Fruit fly (Drosophila melanogaster) whole organism, embryonic: ENCODE measurements around the gene CG45073.

Source experiments
- CG10431 ChIP-seq: fragments of 200-800 bp; sonication (Bioruptor generic); optimal IDR thresholded peaks from 3 replicates; lab custom pipeline; 2018; ENCODE audit warnings: missing biosample characterization, mild to moderate bottlenecking, missing genetic modification characterization
- CG10979 ChIP-seq: fragments of 200-800 bp; sonication (Bioruptor generic); optimal IDR thresholded peaks from 2 replicates; lab custom pipeline; 2018; ENCODE audit warnings: missing biosample characterization, mild to moderate bottlenecking, missing genetic modification characterization, moderate library complexity
- CG11093 ChIP-seq: fragments of 200-800 bp; sonication (Bioruptor generic); IDR thresholded peaks from 3 replicates; pipeline ENCODE4 v1.3.6; 2022; ENCODE audit warnings: missing biosample characterization, missing genetic modification characterization
- CG12071 ChIP-seq: fragments of 200-800 bp; sonication (Bioruptor generic); optimal IDR thresholded peaks from 3 replicates; lab custom pipeline; 2018; ENCODE audit warnings: missing biosample characterization, mild to moderate bottlenecking, missing genetic modification characterization
- CG1233 ChIP-seq: fragments of 200-800 bp; sonication (Bioruptor generic); optimal IDR thresholded peaks from 4 replicates; lab custom pipeline; 2018; ENCODE audit warnings: missing biosample characterization, mild to moderate bottlenecking, missing genetic modification characterization
- CG13296 ChIP-seq: fragments of 200-800 bp; sonication (Bioruptor generic); optimal IDR thresholded peaks from 3 replicates; lab custom pipeline; 2018; ENCODE audit warnings: missing biosample characterization, mild to moderate bottlenecking, missing genetic modification characterization
- CG14050 ChIP-seq: fragments of 200-800 bp; sonication (Bioruptor generic); IDR thresholded peaks from 3 replicates; pipeline ENCODE4 v1.3.6; 2022; ENCODE audit warnings: missing biosample characterization, missing genetic modification characterization
- CG16779 ChIP-seq: fragments of 200-800 bp; sonication (Bioruptor generic); IDR thresholded peaks from 2 replicates; pipeline ENCODE4 v1.3.6; 2022; ENCODE audit warnings: missing biosample characterization, missing genetic modification characterization
- CG16813 ChIP-seq: fragments of 200-800 bp; sonication (Bioruptor generic); IDR thresholded peaks from 3 replicates; pipeline ENCODE4 v1.3.6; 2022; ENCODE audit warnings: missing biosample characterization, missing genetic modification characterization; ENCODE audit not compliant: partially characterized antibody
- CG17568 ChIP-seq: fragments of 200-800 bp; sonication (Bioruptor generic); optimal IDR thresholded peaks from 2 replicates; lab custom pipeline; 2018; ENCODE audit warnings: missing biosample characterization, mild to moderate bottlenecking, missing genetic modification characterization, moderate library complexity
- CG31388 ChIP-seq: fragments of 200-800 bp; sonication (Bioruptor generic); optimal IDR thresholded peaks from 2 replicates; lab custom pipeline; 2016; ENCODE audit warnings: missing biosample characterization, missing genetic modification characterization
- CG34422 ChIP-seq: fragments of 200-800 bp; sonication (Bioruptor generic); IDR thresholded peaks from 3 replicates; pipeline ENCODE4 v1.3.6; 2022; ENCODE audit warnings: missing biosample characterization, missing genetic modification characterization
- CG3847 ChIP-seq: fragments of 200-800 bp; sonication (Bioruptor generic); IDR thresholded peaks from 2 replicates; pipeline ENCODE4 v1.3.6; 2022; ENCODE audit warnings: missing biosample characterization, missing genetic modification characterization
- CG4360 ChIP-seq: fragments of 200-800 bp; sonication (Bioruptor generic); IDR thresholded peaks from 2 replicates; pipeline ENCODE4 v1.3.6; 2022; ENCODE audit warnings: missing biosample characterization, missing genetic modification characterization
- CG4707 ChIP-seq: fragments of 200-800 bp; sonication (Bioruptor generic); optimal IDR thresholded peaks from 2 replicates; lab custom pipeline; 2018; ENCODE audit warnings: missing biosample characterization, mild to moderate bottlenecking, missing genetic modification characterization, moderate library complexity
- CG6654 ChIP-seq: fragments of 200-800 bp; sonication (Bioruptor generic); optimal IDR thresholded peaks from 2 replicates; lab custom pipeline; 2017; ENCODE audit warnings: missing biosample characterization, mild to moderate bottlenecking, missing genetic modification characterization
- CG6683 ChIP-seq: fragments of 200-800 bp; sonication (Bioruptor generic); optimal IDR thresholded peaks from 2 replicates; lab custom pipeline; 2017; ENCODE audit warnings: missing biosample characterization, mild to moderate bottlenecking, missing genetic modification characterization, missing genetic modification reagents
- CG6813 ChIP-seq: fragments of 200-800 bp; sonication (Bioruptor generic); optimal IDR thresholded peaks from 2 replicates; lab custom pipeline; 2017; ENCODE audit warnings: missing biosample characterization, missing genetic modification characterization, mild to moderate bottlenecking, moderate library complexity, missing genetic modification reagents
- CG7745 ChIP-seq: fragments of 200-800 bp; sonication (Bioruptor generic); optimal IDR thresholded peaks from 2 replicates; lab custom pipeline; 2018; ENCODE audit warnings: missing biosample characterization, mild to moderate bottlenecking, missing genetic modification characterization, moderate library complexity
- CG8765 ChIP-seq: fragments of 200-800 bp; sonication (Bioruptor generic); IDR thresholded peaks from 2 replicates; pipeline ENCODE4 v1.3.6; 2022; ENCODE audit warnings: missing biosample characterization, missing genetic modification characterization
- CG8944 ChIP-seq: fragments of 200-800 bp; sonication (Bioruptor generic); optimal IDR thresholded peaks from 3 replicates; lab custom pipeline; 2016; ENCODE audit warnings: missing biosample characterization, missing genetic modification characterization
- CG9215 ChIP-seq: fragments of 200-800 bp; sonication (Bioruptor generic); IDR thresholded peaks from 2 replicates; pipeline ENCODE4 v1.3.6; 2022; ENCODE audit warnings: missing biosample characterization, missing genetic modification characterization
- CG9437 ChIP-seq: fragments of 200-800 bp; sonication (Bioruptor generic); optimal IDR thresholded peaks from 2 replicates; lab custom pipeline; 2018; ENCODE audit warnings: missing biosample characterization, mild to moderate bottlenecking, missing genetic modification characterization
- Elba2 ChIP-seq: fragments of 200-800 bp; sonication (Bioruptor generic); optimal IDR thresholded peaks from 3 replicates; lab custom pipeline; 2016; ENCODE audit warnings: missing biosample characterization, missing genetic modification characterization
- Gug ChIP-seq: fragments of 200-800 bp; sonication (Bioruptor generic); IDR thresholded peaks from 4 replicates; pipeline ENCODE4 v1.3.6; 2022; ENCODE audit warnings: missing biosample characterization, missing genetic modification characterization
- HLH54F ChIP-seq: fragments of 200-800 bp; sonication (Bioruptor generic); optimal IDR thresholded peaks from 3 replicates; lab custom pipeline; 2016; ENCODE audit warnings: missing biosample characterization, missing genetic modification characterization
- Hmx ChIP-seq: fragments of 200-800 bp; sonication (Bioruptor generic); optimal IDR thresholded peaks from 2 replicates; lab custom pipeline; 2016; ENCODE audit warnings: missing biosample characterization, missing genetic modification characterization
- Hr3 ChIP-seq: fragments of 200-800 bp; sonication (Bioruptor generic); optimal IDR thresholded peaks from 3 replicates; lab custom pipeline; 2016; ENCODE audit warnings: missing biosample characterization, missing genetic modification characterization
- MTF-1 ChIP-seq: fragments of 200-800 bp; sonication (Bioruptor generic); optimal IDR thresholded peaks from 2 replicates; lab custom pipeline; 2018; ENCODE audit warnings: missing biosample characterization, mild to moderate bottlenecking, missing genetic modification characterization, borderline replicate concordance
- Side ChIP-seq: fragments of 200-800 bp; sonication (Bioruptor generic); optimal IDR thresholded peaks from 2 replicates; lab custom pipeline; 2016; ENCODE audit warnings: missing biosample characterization, missing genetic modification characterization
- Sry-β ChIP-seq: fragments of 200-800 bp; sonication (Bioruptor generic); optimal IDR thresholded peaks from 2 replicates; lab custom pipeline; 2018; ENCODE audit warnings: missing biosample characterization, mild to moderate bottlenecking, missing genetic modification characterization, moderate library complexity
- ash1 ChIP-seq: fragments of 200-800 bp; sonication (Bioruptor generic); optimal IDR thresholded peaks from 2 replicates; lab custom pipeline; 2018; ENCODE audit warnings: missing biosample characterization, mild to moderate bottlenecking, missing genetic modification characterization
- cad ChIP-seq: fragments of >200 bp; optimal IDR thresholded peaks from 2 replicates; lab custom pipeline; 2017; ENCODE audit warnings: missing biosample characterization, missing genetic modification characterization
- da ChIP-seq: fragments of 200-800 bp; sonication (Bioruptor generic); optimal IDR thresholded peaks from 2 replicates; lab custom pipeline; 2016; ENCODE audit warnings: missing biosample characterization, missing genetic modification characterization
- fd102C ChIP-seq: fragments of 200-800 bp; sonication (Bioruptor generic); optimal IDR thresholded peaks from 2 replicates; lab custom pipeline; 2018; ENCODE audit warnings: missing biosample characterization, mild to moderate bottlenecking, missing genetic modification characterization, moderate library complexity
- fru ChIP-seq: fragments of >200 bp; optimal IDR thresholded peaks from 2 replicates; lab custom pipeline; 2017
- gce ChIP-seq: fragments of 200-800 bp; sonication (Bioruptor generic); IDR thresholded peaks from 3 replicates; pipeline ENCODE4 v1.3.6; 2022; ENCODE audit warnings: missing biosample characterization, missing genetic modification characterization
- gsb-n ChIP-seq: fragments of 200-800 bp; sonication (Bioruptor generic); optimal IDR thresholded peaks from 3 replicates; lab custom pipeline; 2018; ENCODE audit warnings: missing biosample characterization, mild to moderate bottlenecking, missing genetic modification characterization
- h ChIP-seq: fragments of >200 bp; optimal IDR thresholded peaks from 2 replicates; lab custom pipeline; 2017
- lov ChIP-seq, 2 experiments: fragments of 200-800 bp in 1 of 2; fragments of >200 bp in 1 of 2; sonication (Bioruptor generic) in 1 of 2; IDR thresholded peaks in 1 of 2; optimal IDR thresholded peaks in 1 of 2; 2 replicates in 1 of 2; 3 replicates in 1 of 2; pipeline versions ENCODE4 v1.3.6 to Lab custom; 2017 to 2022; ENCODE audit warnings: missing biosample characterization in 1 of 2, missing genetic modification characterization in 1 of 2
- nom ChIP-seq: fragments of 200-800 bp; sonication (Bioruptor generic); optimal IDR thresholded peaks from 2 replicates; lab custom pipeline; 2017; ENCODE audit warnings: missing biosample characterization, missing genetic modification characterization, mild to moderate bottlenecking, moderate library complexity, missing genetic modification reagents
- org-1 ChIP-seq: fragments of 200-800 bp; sonication (Bioruptor generic); optimal IDR thresholded peaks from 2 replicates; lab custom pipeline; 2017; ENCODE audit warnings: missing biosample characterization, missing genetic modification characterization
- p53 ChIP-seq: fragments of 200-800 bp; sonication (Bioruptor generic); optimal IDR thresholded peaks from 2 replicates; lab custom pipeline; 2016; ENCODE audit warnings: missing biosample characterization, missing genetic modification characterization
- pan ChIP-seq, 4 experiments: fragments of >200 bp in 3 of 4; fragments of 200-800 bp in 1 of 4; sonication (Bioruptor generic) in 1 of 4; optimal IDR thresholded peaks in 3 of 4; IDR thresholded peaks in 1 of 4; 2 replicates each; pipeline versions ENCODE4 v1.3.6 to Lab custom; 2017 to 2022; ENCODE audit warnings: missing biosample characterization in 2 of 4, missing genetic modification characterization in 2 of 4, mixed read lengths in 1 of 4
- pzg ChIP-seq: fragments of 200-800 bp; sonication (Bioruptor generic); optimal IDR thresholded peaks from 3 replicates; lab custom pipeline; 2018; ENCODE audit warnings: missing biosample characterization, mild to moderate bottlenecking, missing genetic modification characterization, moderate library complexity
- ranshi ChIP-seq: fragments of 200-800 bp; sonication (Bioruptor generic); IDR thresholded peaks from 2 replicates; pipeline ENCODE4 v1.3.6; 2022; ENCODE audit warnings: missing biosample characterization, missing genetic modification characterization
- sens-2 ChIP-seq: fragments of 200-800 bp; sonication (Bioruptor generic); IDR thresholded peaks from 2 replicates; pipeline ENCODE4 v1.3.6; 2022; ENCODE audit warnings: missing biosample characterization, missing genetic modification characterization
- unc-4 ChIP-seq: fragments of 200-800 bp; sonication (Bioruptor generic); IDR thresholded peaks from 2 replicates; pipeline ENCODE4 v1.3.6; 2022; ENCODE audit warnings: missing biosample characterization, missing genetic modification characterization; ENCODE audit not compliant: partially characterized antibody
- zfh2 ChIP-seq: fragments of 200-800 bp; sonication (Bioruptor generic); optimal IDR thresholded peaks from 2 replicates; lab custom pipeline; 2016; ENCODE audit warnings: missing biosample characterization, missing genetic modification characterization

Gene CG45073

DNA sequence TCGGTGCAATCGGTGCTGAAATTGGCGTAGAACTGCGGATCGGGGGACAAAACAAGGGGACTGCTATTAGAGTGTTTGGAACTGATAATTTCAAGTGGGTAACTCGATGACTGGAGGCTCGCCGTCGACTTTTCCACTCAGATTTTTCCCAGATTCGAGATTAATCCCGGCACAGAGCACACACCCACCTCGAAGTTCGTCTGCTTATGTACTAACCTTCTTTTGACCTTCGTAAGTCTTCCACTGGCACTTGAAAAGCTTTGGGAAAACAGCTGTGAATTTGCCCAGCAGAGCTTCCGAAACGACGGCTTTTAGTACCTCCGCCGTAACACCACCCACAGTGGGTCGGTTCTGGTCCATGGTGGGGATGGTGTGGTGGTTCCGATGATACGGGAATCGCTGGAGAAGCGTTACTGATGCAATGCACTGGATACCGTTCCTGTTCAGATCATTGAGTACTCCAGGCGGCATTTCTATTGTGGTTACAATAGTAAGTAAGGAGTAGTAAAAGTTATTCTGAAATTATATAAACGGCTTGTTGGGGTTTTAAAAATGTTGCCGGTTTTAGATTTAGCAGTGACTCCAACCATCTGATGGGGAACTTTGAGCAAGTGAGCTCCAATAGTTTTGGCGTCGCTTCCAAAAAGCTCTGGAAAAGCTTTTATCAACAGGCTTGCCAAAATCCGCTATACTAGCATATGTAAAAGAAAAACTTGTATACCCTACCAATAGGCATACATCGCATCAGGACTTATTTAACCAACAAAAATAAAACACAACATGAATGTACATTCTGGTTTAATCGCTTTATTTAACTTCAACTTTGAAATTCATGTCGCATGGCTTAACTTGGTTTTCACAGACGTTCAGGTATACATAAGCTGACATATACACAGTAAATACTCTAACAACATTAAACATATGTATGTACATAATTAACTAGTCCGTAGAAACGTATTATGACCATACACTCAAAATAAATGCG lies 9.8 kb upstream of the CG45073 start, which contains the start of gene Tpi (continued):
- no peak for TF ChIP-seq ash1 (GFP tag; lab: Kevin White, UChicago)
- TF ChIP-seq CG9437 (GFP tag; lab: Kevin White, UChicago), result peak; percentile 5
- peak; percentile 26 for TF ChIP-seq HLH54F (GFP tag; lab: Kevin White, UChicago)
- TF ChIP-seq fru (lab: Kevin White, UChicago), result no peak
- no peak for TF ChIP-seq cad (GFP tag; lab: Kevin White, UChicago)
- no peak for TF ChIP-seq fd102C (GFP tag; lab: Kevin White, UChicago)
- no peak for TF ChIP-seq CG6813
- no peak for TF ChIP-seq gce
- no peak for TF ChIP-seq CG17568
- no peak for TF ChIP-seq ranshi
- TF ChIP-seq CG31388 (GFP tag; lab: Kevin White, UChicago), result no peak
- TF ChIP-seq CG8765 (GFP tag; lab: Robert Waterston, UW), result no peak
- no peak for TF ChIP-seq h
- no peak for TF ChIP-seq pan (optimal IDR thresholded peaks at IDR 0.05; lab: Kevin White, UChicago)
- TF ChIP-seq pan (GFP tag; optimal IDR thresholded peaks at IDR 0.05 in 1 of 2, IDR thresholded peaks at IDR 0.05 in 1 of 2), result peak in 1 of 2 experiments; percentile 28
- TF ChIP-seq lov (optimal IDR thresholded peaks at IDR 0.05; lab: Kevin White, UChicago), result no peak
- no peak for TF ChIP-seq lov (GFP tag; IDR thresholded peaks at IDR 0.05; lab: Robert Waterston, UW)
- no peak for TF ChIP-seq Elba2 (GFP tag; lab: Kevin White, UChicago)
- no peak for TF ChIP-seq nom (GFP tag; lab: Kevin White, UChicago)
- TF ChIP-seq CG4707 (GFP tag; lab: Kevin White, UChicago), result no peak
- TF ChIP-seq CG16779 (GFP tag; lab: Robert Waterston, UW), result no peak
- TF ChIP-seq CG10979 (tag; lab: Kevin White, UChicago), result no peak
- peak; percentile 2 for TF ChIP-seq org-1 (GFP tag; lab: Kevin White, UChicago)
- TF ChIP-seq CG1233 (GFP tag; lab: Kevin White, UChicago), result no peak
- TF ChIP-seq Side (GFP tag; lab: Kevin White, UChicago), result no peak
- peak; percentile 42 for TF ChIP-seq pzg (GFP tag; lab: Kevin White, UChicago)
- no peak for TF ChIP-seq da
- no peak for TF ChIP-seq CG4360
- no peak for TF ChIP-seq CG34422 (GFP tag; lab: Robert Waterston, UW)
- no peak for TF ChIP-seq Hr3 (GFP tag; lab: Kevin White, UChicago)
- no peak for TF ChIP-seq unc-4 (GFP tag; lab: Robert Waterston, UW)
- no peak for TF ChIP-seq Sry-β (GFP tag; lab: Kevin White, UChicago)
- no peak for TF ChIP-seq CG6683 (GFP tag; lab: Kevin White, UChicago)
- TF ChIP-seq CG8944 (GFP tag; lab: Kevin White, UChicago), result no peak
- no peak for TF ChIP-seq Hmx (GFP tag; lab: Kevin White, UChicago)
- TF ChIP-seq CG16813, result no peak
- no peak for TF ChIP-seq gsb-n
- TF ChIP-seq CG11093, result no peak
- TF ChIP-seq CG7745 (tag; lab: Kevin White, UChicago), result no peak
- TF ChIP-seq zfh2 (GFP tag; lab: Kevin White, UChicago), result peak; percentile 62
- TF ChIP-seq CG6654 (GFP tag; lab: Kevin White, UChicago), result peak; percentile 90
- TF ChIP-seq CG3847, result no peak
- TF ChIP-seq CG9215 (GFP tag; lab: Robert Waterston, UW), result no peak
- no peak for TF ChIP-seq CG13296 (GFP tag; lab: Kevin White, UChicago)
- no peak for TF ChIP-seq CG10431 (GFP tag; lab: Kevin White, UChicago)
- TF ChIP-seq Gug (GFP tag; lab: Robert Waterston, UW), result no peak
- TF ChIP-seq p53, result no peak
- peak; percentile 2 for TF ChIP-seq CG12071 (GFP tag; lab: Kevin White, UChicago)
- TF ChIP-seq sens-2 (GFP tag; lab: Robert Waterston, UW), result no peak
- no peak for TF ChIP-seq MTF-1
- no peak for TF ChIP-seq CG14050 (GFP tag; lab: Robert Waterston, UW)
